Fruit fly (Drosophila melanogaster) whole organism, wandering third instar larva: ENCODE data around the gene CG10561.

Experiments
- Abd-B ChIP-seq: fragments of >200 bp; optimal IDR thresholded peaks from 2 replicates; lab custom pipeline; 2017; ENCODE audit warnings: missing biosample characterization, missing genetic modification characterization
- CG32264 ChIP-seq: fragments of 200-800 bp; sonication (Bioruptor generic); optimal IDR thresholded peaks from 2 replicates; lab custom pipeline; 2016; ENCODE audit warnings: missing biosample characterization, missing genetic modification characterization
- CG9705 ChIP-seq: fragments of 200-800 bp; sonication (Bioruptor generic); optimal IDR thresholded peaks from 2 replicates; lab custom pipeline; 2018; ENCODE audit warnings: missing biosample characterization, mild to moderate bottlenecking, missing genetic modification characterization
- CrebA ChIP-seq: fragments of 200-800 bp; sonication (Bioruptor generic); optimal IDR thresholded peaks from 2 replicates; lab custom pipeline; 2016; ENCODE audit warnings: missing biosample characterization, mild to moderate bottlenecking, missing genetic modification characterization, borderline replicate concordance
- Dfd ChIP-seq: fragments of >200 bp; optimal IDR thresholded peaks from 2 replicates; lab custom pipeline; 2017; ENCODE audit warnings: missing biosample characterization, missing genetic modification characterization
- Dif ChIP-seq: fragments of 200-275, 200-300 bp; sonication (Bioruptor generic); optimal IDR thresholded peaks from 2 replicates; lab custom pipeline; 2018; ENCODE audit warnings: missing biosample characterization, missing genetic modification characterization; ENCODE audit not compliant: partially characterized antibody
- GATAd ChIP-seq: sonication (Bioruptor generic); optimal IDR thresholded peaks from 2 replicates; lab custom pipeline; 2016; ENCODE audit warnings: missing biosample characterization, missing genetic modification characterization
- HLH106 ChIP-seq: fragments of 200-800 bp; optimal IDR thresholded peaks from 3 replicates; lab custom pipeline; 2019; ENCODE audit warnings: missing biosample characterization, mild to moderate bottlenecking, missing genetic modification characterization, moderate library complexity
- Hnf4 ChIP-seq: fragments of 200-800 bp; sonication (Bioruptor generic); optimal IDR thresholded peaks from 2 replicates; lab custom pipeline; 2016; ENCODE audit warnings: missing biosample characterization, mild to moderate bottlenecking, missing genetic modification characterization
- Hr78 ChIP-seq: fragments of >200 bp; optimal IDR thresholded peaks from 2 replicates; lab custom pipeline; 2017; ENCODE audit warnings: missing biosample characterization, missing genetic modification characterization
- Hr83 ChIP-seq: fragments of 200-300 bp; sonication (Bioruptor generic); optimal IDR thresholded peaks from 2 replicates; lab custom pipeline; 2016; ENCODE audit warnings: missing biosample characterization, mild to moderate bottlenecking, missing genetic modification characterization, moderate library complexity; ENCODE audit not compliant: poor library complexity, severe bottlenecking
- Jra ChIP-seq: sonication (Bioruptor generic); optimal IDR thresholded peaks from 2 replicates; lab custom pipeline; 2016; ENCODE audit warnings: missing biosample characterization, missing genetic modification characterization
- N ChIP-seq: fragments of >200 bp; optimal IDR thresholded peaks from 2 replicates; lab custom pipeline; 2018; ENCODE audit warnings: missing biosample characterization, missing external identifiers, missing genetic modification characterization
- OdsH ChIP-seq: fragments of 200-800 bp; sonication (Bioruptor generic); optimal IDR thresholded peaks from 2 replicates; lab custom pipeline; 2016; ENCODE audit warnings: missing biosample characterization, mild to moderate bottlenecking, missing genetic modification characterization
- Rel ChIP-seq, 2 experiments: fragments of 200-800 bp; sonication (Bioruptor generic) in 1 of 2; optimal IDR thresholded peaks; 2 replicates in 1 of 2; 3 replicates in 1 of 2; lab custom pipeline; 2016 to 2019; ENCODE audit warnings: mild to moderate bottlenecking in 2 of 2, missing biosample characterization in 2 of 2, missing genetic modification characterization in 2 of 2, moderate library complexity in 1 of 2
- Sp1 ChIP-seq: fragments of 200-800 bp; sonication (Bioruptor generic); optimal IDR thresholded peaks from 3 replicates; lab custom pipeline; 2019; ENCODE audit warnings: missing biosample characterization, mild to moderate bottlenecking, missing genetic modification characterization, moderate library complexity
- br ChIP-seq: fragments of 200-800 bp; sonication (Bioruptor generic); optimal IDR thresholded peaks from 2 replicates; lab custom pipeline; 2016; ENCODE audit warnings: missing biosample characterization, missing genetic modification characterization
- brk ChIP-seq: fragments of 200-800 bp; sonication (Bioruptor generic); optimal IDR thresholded peaks from 2 replicates; lab custom pipeline; 2016; ENCODE audit warnings: missing biosample characterization, mild to moderate bottlenecking, missing genetic modification characterization
- dl ChIP-seq, 2 experiments: fragments of 175-275, 200-275 bp in 1 of 2; fragments of 200-275 bp in 1 of 2; sonication (Bioruptor generic); optimal IDR thresholded peaks; lab custom pipeline; 2018; ENCODE audit warnings: mild to moderate bottlenecking in 2 of 2, missing biosample characterization in 2 of 2, missing genetic modification characterization in 2 of 2, moderate library complexity in 2 of 2; ENCODE audit not compliant: partially characterized antibody in 2 of 2, insufficient read depth in 1 of 2
- dmrt93B ChIP-seq: fragments of 200-800 bp; sonication (Bioruptor generic); optimal IDR thresholded peaks from 2 replicates; lab custom pipeline; 2018; ENCODE audit warnings: missing biosample characterization, mild to moderate bottlenecking, missing genetic modification characterization
- dsf ChIP-seq: sonication (Bioruptor generic); optimal IDR thresholded peaks from 2 replicates; lab custom pipeline; 2016; ENCODE audit warnings: missing biosample characterization, missing genetic modification characterization, borderline replicate concordance
- ey ChIP-seq: fragments of 200-800 bp; sonication (Bioruptor generic); optimal IDR thresholded peaks from 2 replicates; lab custom pipeline; 2016; ENCODE audit warnings: missing biosample characterization, missing genetic modification characterization
- foxo ChIP-seq, 2 experiments: fragments of 200-800 bp; sonication (Bioruptor generic); optimal IDR thresholded peaks; 2 replicates in 1 of 2; 3 replicates in 1 of 2; lab custom pipeline; 2016 to 2017; ENCODE audit warnings: missing biosample characterization in 2 of 2, missing genetic modification characterization in 2 of 2
- fru ChIP-seq: fragments of 200-800 bp; sonication (Bioruptor generic); optimal IDR thresholded peaks from 3 replicates; lab custom pipeline; 2016; ENCODE audit warnings: missing biosample characterization, mild to moderate bottlenecking, missing genetic modification characterization
- h ChIP-seq: fragments of 200-800 bp; sonication (Bioruptor generic); optimal IDR thresholded peaks from 3 replicates; lab custom pipeline; 2016; ENCODE audit warnings: missing biosample characterization, mild to moderate bottlenecking, missing genetic modification characterization
- jim ChIP-seq: fragments of 175-275, 200-325 bp; sonication (Bioruptor generic); optimal IDR thresholded peaks from 2 replicates; lab custom pipeline; 2016; ENCODE audit warnings: missing biosample characterization, mild to moderate bottlenecking, missing genetic modification characterization
- pan ChIP-seq: fragments of >200 bp; optimal IDR thresholded peaks from 2 replicates; lab custom pipeline; 2017
- psq ChIP-seq: fragments of 200-800 bp; sonication (Bioruptor generic); optimal IDR thresholded peaks from 3 replicates; lab custom pipeline; 2017; ENCODE audit warnings: missing biosample characterization, mild to moderate bottlenecking, missing genetic modification characterization, moderate library complexity
- rgr ChIP-seq: fragments of 200-800 bp; sonication (Bioruptor generic); optimal IDR thresholded peaks from 3 replicates; lab custom pipeline; 2016; ENCODE audit warnings: missing biosample characterization, mild to moderate bottlenecking, missing genetic modification characterization
- sage ChIP-seq: fragments of 200-800 bp; sonication (Bioruptor generic); optimal IDR thresholded peaks from 2 replicates; lab custom pipeline; 2016; ENCODE audit warnings: missing biosample characterization, mild to moderate bottlenecking, missing genetic modification characterization
- sv ChIP-seq: fragments of 200-800 bp; sonication (Bioruptor generic); optimal IDR thresholded peaks from 3 replicates; lab custom pipeline; 2016; ENCODE audit warnings: missing biosample characterization, missing genetic modification characterization
- tai ChIP-seq: sonication (Bioruptor generic); optimal IDR thresholded peaks from 2 replicates; lab custom pipeline; 2016; ENCODE audit warnings: missing biosample characterization, missing genetic modification characterization
- woc ChIP-seq: sonication (Bioruptor generic); optimal IDR thresholded peaks from 2 replicates; lab custom pipeline; 2016; ENCODE audit warnings: missing biosample characterization, mild to moderate bottlenecking, missing genetic modification characterization

CG10561 gene

dm6 chr2L:19158679-19159551 is 44.7 kb downstream of the CG10561 start (continued):
- no peak for TF ChIP-seq Hr78
- no peak for TF ChIP-seq GATAd (GFP tag; lab: Kevin White, UChicago)
- TF ChIP-seq woc (GFP tag; lab: Kevin White, UChicago): peak; percentile 17
- no peak for TF ChIP-seq sage
- peak; percentile 66 for TF ChIP-seq ey (GFP tag; lab: Kevin White, UChicago)
- TF ChIP-seq CG9705 (GFP tag; lab: Kevin White, UChicago): no peak
- TF ChIP-seq br (GFP tag; lab: Kevin White, UChicago): peak; percentile 61
- TF ChIP-seq brk: no peak
- no peak for TF ChIP-seq Dfd (GFP tag; lab: Kevin White, UChicago)
- TF ChIP-seq Dif (GFP tag; lab: Kevin White, UChicago): no peak

- TF ChIP-seq Dfd (GFP tag; lab: Kevin White, UChicago) (peak; percentile 87), Sp1 (GFP tag; lab: Kevin White, UChicago) (no peak), fru (GFP tag; lab: Kevin White, UChicago) (peak; percentile 11), foxo (GFP tag; optimal IDR thresholded peaks at IDR 0.05; lab: Kevin White, UChicago) (peak in 1 of 2 experiments; percentile 24), ey (GFP tag; lab: Kevin White, UChicago) (peak; percentile 15), sv (GFP tag; lab: Kevin White, UChicago) (no peak)
- TF ChIP-seq, all 38 proteins: peak for 4
These were observed 45.6 kb downstream of the CG10561 start for dm6 chr2L:19159552-19160406.

- no peak for TF ChIP-seq pan (lab: Kevin White, UChicago)
- TF ChIP-seq woc (GFP tag; lab: Kevin White, UChicago): peak; percentile 35
- no peak for TF ChIP-seq tai (GFP tag; lab: Kevin White, UChicago)
- peak; percentile 53 for TF ChIP-seq brk
- no peak for TF ChIP-seq dsf (GFP tag; lab: Kevin White, UChicago)
- peak; percentile 29 for TF ChIP-seq rgr (GFP tag; lab: Kevin White, UChicago)
- peak; percentile 2 for TF ChIP-seq HLH106 (tag; lab: Kevin White, UChicago)
- peak; percentile 84 for TF ChIP-seq CrebA
- TF ChIP-seq Hr83 (GFP tag; lab: Kevin White, UChicago): peak; percentile 14
- peak; percentile 36 for TF ChIP-seq CG32264
- no peak for TF ChIP-seq N (GFP tag; lab: Kevin White, UChicago)
- peak; percentile 3 for TF ChIP-seq sage
- TF ChIP-seq Hnf4 (GFP tag; lab: Kevin White, UChicago): peak; percentile 29
- peak; percentile 10 for TF ChIP-seq OdsH (GFP tag; lab: Kevin White, UChicago)
- peak; percentile 87 for TF ChIP-seq Rel (GFP tag; optimal IDR thresholded peaks at IDR 0.05; lab: Kevin White, UChicago)
- TF ChIP-seq Rel (tag; optimal IDR thresholded peaks at IDR 0.05; lab: Kevin White, UChicago): no peak
- peak; percentile 82 for TF ChIP-seq fru (GFP tag; lab: Kevin White, UChicago)
- TF ChIP-seq Dif (GFP tag; lab: Kevin White, UChicago): peak; percentile 55
- peak; percentile 73 for TF ChIP-seq Sp1 (GFP tag; lab: Kevin White, UChicago)
- TF ChIP-seq Jra (GFP tag; lab: Kevin White, UChicago): peak; percentile 43
- TF ChIP-seq psq (GFP tag; lab: Kevin White, UChicago): peak; percentile 99
- TF ChIP-seq ey (GFP tag; lab: Kevin White, UChicago): no peak
- no peak for TF ChIP-seq dmrt93B (GFP tag; lab: Kevin White, UChicago)
- TF ChIP-seq h (GFP tag; lab: Kevin White, UChicago): peak; percentile 13
- TF ChIP-seq CG9705 (GFP tag; lab: Kevin White, UChicago): no peak
- no peak for TF ChIP-seq Abd-B
- peak; percentile 94 for TF ChIP-seq jim (GFP tag; lab: Kevin White, UChicago)
- no peak for TF ChIP-seq sv (GFP tag; lab: Kevin White, UChicago)
- peak; percentile 56 for TF ChIP-seq br (GFP tag; lab: Kevin White, UChicago)
- TF ChIP-seq dl (GFP tag; optimal IDR thresholded peaks at IDR 0.05; lab: Kevin White, UChicago; ENCODE audit: insufficient read depth in 1 of 2, partially characterized antibody in 2 of 2): peak; percentile 33 to 47
- no peak for TF ChIP-seq GATAd (GFP tag; lab: Kevin White, UChicago)
These were observed 47.3 kb downstream of the CG10561 start for dm6 chr2L:19161307-19161999.
